Worm (Caenorhabditis elegans): ENCODE results near the gene Y94H6A.5.

DNA sequence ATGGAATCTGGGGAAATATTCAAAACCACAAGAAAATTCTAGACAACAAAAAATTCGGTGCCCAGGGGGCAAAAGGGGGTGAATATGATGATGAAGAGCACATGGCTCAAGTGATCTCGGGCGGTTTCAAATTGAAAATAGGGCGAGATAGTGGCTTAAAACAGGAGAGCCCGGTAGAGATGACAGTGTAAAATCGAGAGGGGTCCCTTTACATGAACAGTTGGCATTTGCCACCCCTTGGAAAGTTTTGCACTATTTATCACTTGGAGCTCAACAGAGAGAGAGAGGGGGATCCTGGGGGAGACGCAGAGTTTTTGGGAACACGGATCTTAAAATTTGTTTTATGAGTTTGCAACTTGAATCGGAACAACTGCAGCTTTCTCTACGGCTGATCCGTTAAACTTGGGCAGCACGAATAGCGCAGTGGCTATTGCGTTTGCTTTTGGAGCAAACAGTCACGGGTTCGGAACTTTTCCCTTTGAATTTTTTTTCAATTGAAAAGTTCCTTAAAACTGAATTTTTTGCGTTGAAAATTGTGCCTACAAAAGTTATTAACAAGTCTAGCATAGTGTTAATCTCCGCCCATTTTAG, 38.3 kb downstream of the Y94H6A.5 start:
- TF ChIP-seq lin-38 (GFP tag; IDR thresholded peaks at IDR 0.05) (peak; percentile 74), nhr-11 (tag; optimal IDR thresholded peaks at IDR 0.05) (peak; percentile 2), lin-29 (GFP tag; IDR thresholded peaks at IDR 0.05) (peak; percentile 59; the same call in 1 of the 2 replicates), snpc-4 (tag; optimal IDR thresholded peaks at IDR 0.05) (no peak), nhr-237 (tag; optimal IDR thresholded peaks at IDR 0.05) (no peak), lin-39 (tag; optimal IDR thresholded peaks at IDR 0.05) (no peak), madf-5 (GFP tag; IDR thresholded peaks at IDR 0.05) (no peak), unc-62 (GFP tag; optimal IDR thresholded peaks at IDR 0.05 in 1 of 2) (peak in 1 of 2 experiments; percentile 91), unc-62 (tag; optimal IDR thresholded peaks at IDR 0.05) (no peak), aly-2 (tag; optimal IDR thresholded peaks at IDR 0.05) (no peak), F10B5.3 (tag; optimal IDR thresholded peaks at IDR 0.05) (no peak), ceh-28 (tag; optimal IDR thresholded peaks at IDR 0.05) (no peak), unc-39 (tag; optimal IDR thresholded peaks at IDR 0.05) (no peak), spr-1 (tag; optimal IDR thresholded peaks at IDR 0.05) (no peak), ama-1 (optimal IDR thresholded peaks at IDR 0.05) (no peak)

All from whole organism, L4 larva.